Worm (Caenorhabditis elegans) whole organism, late embryonic: Measurements from ENCODE around the gene K08D12.8.

Experiments
- C08G9.2 ChIP-seq: sonication (generic microtip); optimal IDR thresholded peaks from 2 replicates; lab custom pipeline; 2016; ENCODE audit warnings: mild to moderate bottlenecking, missing genetic modification characterization, moderate library complexity, missing compliant biosample characterization
- F13H6.1 ChIP-seq: sonication (generic microtip); optimal IDR thresholded peaks from 2 replicates; lab custom pipeline; 2016; ENCODE audit warnings: missing genetic modification characterization, missing compliant biosample characterization
- K02D7.2 ChIP-seq: sonication (generic microtip); optimal IDR thresholded peaks from 2 replicates; lab custom pipeline; 2017; ENCODE audit warnings: mild to moderate bottlenecking, missing genetic modification characterization, missing compliant biosample characterization
- ama-1 ChIP-seq: fragments of 150-350 bp; optimal IDR thresholded peaks from 2 replicates; lab custom pipeline; 2014
- ceh-18 ChIP-seq: sonication (generic microtip); optimal IDR thresholded peaks from 2 replicates; lab custom pipeline; 2016; ENCODE audit warnings: missing genetic modification characterization, missing compliant biosample characterization
- ceh-19 ChIP-seq: fragments of 200-800 bp; sonication (Bioruptor generic); optimal IDR thresholded peaks from 2 replicates; lab custom pipeline; 2018; ENCODE audit warnings: mild to moderate bottlenecking, missing genetic modification characterization, missing compliant biosample characterization
- ceh-24 ChIP-seq: sonication (generic microtip); optimal IDR thresholded peaks from 2 replicates; lab custom pipeline; 2016; ENCODE audit warnings: mild to moderate bottlenecking, missing genetic modification characterization, missing compliant biosample characterization
- ceh-31 ChIP-seq: sonication (generic microtip); optimal IDR thresholded peaks from 2 replicates; lab custom pipeline; 2016; ENCODE audit warnings: missing genetic modification characterization, missing compliant biosample characterization
- ceh-34 ChIP-seq: sonication (generic microtip); optimal IDR thresholded peaks from 2 replicates; lab custom pipeline; 2016; ENCODE audit warnings: mild to moderate bottlenecking, missing genetic modification characterization, missing compliant biosample characterization
- ceh-48 ChIP-seq: sonication (generic microtip); optimal IDR thresholded peaks from 2 replicates; lab custom pipeline; 2016; ENCODE audit warnings: missing genetic modification characterization, inconsistent platforms, missing compliant biosample characterization
- ceh-6 ChIP-seq: fragments of 200-800 bp; sonication (Bioruptor generic); optimal IDR thresholded peaks from 2 replicates; lab custom pipeline; 2018; ENCODE audit warnings: mild to moderate bottlenecking, missing genetic modification characterization, missing compliant biosample characterization
- dmd-4 ChIP-seq: sonication (generic microtip); optimal IDR thresholded peaks from 2 replicates; lab custom pipeline; 2016; ENCODE audit warnings: borderline replicate concordance, missing genetic modification characterization, missing compliant biosample characterization
- elt-4 ChIP-seq: sonication (generic microtip); optimal IDR thresholded peaks from 2 replicates; lab custom pipeline; 2016; ENCODE audit warnings: missing genetic modification characterization, missing compliant biosample characterization
- fax-1 ChIP-seq: sonication (generic microtip); optimal IDR thresholded peaks from 2 replicates; lab custom pipeline; 2016; ENCODE audit warnings: missing genotype, missing genetic modification characterization, missing compliant biosample characterization
- fkh-10 ChIP-seq: fragments of 150-350 bp; optimal IDR thresholded peaks from 2 replicates; lab custom pipeline; 2014; ENCODE audit warnings: missing biosample characterization, missing genetic modification reagents, missing genetic modification characterization
- hlh-30 ChIP-seq: sonication (generic microtip); optimal IDR thresholded peaks from 2 replicates; lab custom pipeline; 2017; ENCODE audit warnings: antibody characterized with exemption, missing genetic modification characterization, missing compliant biosample characterization; ENCODE audit not compliant: insufficient read depth
- hlh-6 ChIP-seq: sonication (generic microtip); optimal IDR thresholded peaks from 2 replicates; lab custom pipeline; 2016; ENCODE audit warnings: missing genotype, missing genetic modification characterization, missing compliant biosample characterization
- mec-3 ChIP-seq: sonication (generic microtip); optimal IDR thresholded peaks from 2 replicates; lab custom pipeline; 2016; ENCODE audit warnings: borderline replicate concordance, missing genetic modification characterization, missing compliant biosample characterization
- nhr-11 ChIP-seq: fragments of 150-350 bp; optimal IDR thresholded peaks from 2 replicates; lab custom pipeline; 2014; ENCODE audit warnings: missing biosample characterization, missing genetic modification characterization
- nhr-232 ChIP-seq: sonication (generic microtip); optimal IDR thresholded peaks from 2 replicates; lab custom pipeline; 2016; ENCODE audit warnings: missing genetic modification characterization, missing compliant biosample characterization
- odd-2 ChIP-seq: sonication (generic microtip); optimal IDR thresholded peaks from 2 replicates; lab custom pipeline; 2017; ENCODE audit warnings: antibody characterized with exemption, mild to moderate bottlenecking, missing genetic modification characterization, missing compliant biosample characterization
- pag-3 ChIP-seq: sonication (generic microtip); optimal IDR thresholded peaks from 2 replicates; lab custom pipeline; 2016; ENCODE audit warnings: missing compliant biosample characterization, missing genetic modification characterization, borderline replicate concordance
- pat-9 ChIP-seq: fragments of 200-800 bp; sonication (Bioruptor generic); optimal IDR thresholded peaks from 2 replicates; lab custom pipeline; 2018; ENCODE audit warnings: mild to moderate bottlenecking, missing genetic modification characterization, moderate library complexity, missing compliant biosample characterization
- pax-1 ChIP-seq: fragments of 150-350 bp; optimal IDR thresholded peaks from 2 replicates; lab custom pipeline; 2014; ENCODE audit warnings: missing biosample characterization, missing genetic modification characterization
- pqm-1 ChIP-seq: sonication (generic microtip); optimal IDR thresholded peaks from 2 replicates; lab custom pipeline; 2016; ENCODE audit warnings: missing genetic modification characterization, missing compliant biosample characterization
- rnt-1 ChIP-seq: sonication (generic microtip); optimal IDR thresholded peaks from 2 replicates; lab custom pipeline; 2016; ENCODE audit warnings: missing genetic modification characterization, missing compliant biosample characterization
- sdc-2 ChIP-seq: sonication (generic microtip); optimal IDR thresholded peaks from 2 replicates; lab custom pipeline; 2016; ENCODE audit warnings: missing genotype, missing genetic modification characterization, missing compliant biosample characterization
- sox-2 ChIP-seq: fragments of 200-800 bp; sonication (Bioruptor generic); IDR thresholded peaks from 2 replicates; pipeline ENCODE4 v1.3.6; 2022; ENCODE audit warnings: missing genetic modification reagents, missing genetic modification characterization, missing compliant biosample characterization
- ttx-3 ChIP-seq: sonication (generic microtip); optimal IDR thresholded peaks from 2 replicates; lab custom pipeline; 2016; ENCODE audit warnings: missing genetic modification reagents, missing genetic modification characterization, missing compliant biosample characterization
- unc-42 ChIP-seq: sonication (generic microtip); optimal IDR thresholded peaks from 2 replicates; lab custom pipeline; 2016; ENCODE audit warnings: missing genotype, missing genetic modification characterization, missing compliant biosample characterization
- unc-55 ChIP-seq: sonication (generic microtip); optimal IDR thresholded peaks from 2 replicates; lab custom pipeline; 2017; ENCODE audit warnings: missing biosample characterization, missing genetic modification reagents, missing genetic modification characterization
- zip-5 ChIP-seq: sonication (generic microtip); optimal IDR thresholded peaks from 2 replicates; lab custom pipeline; 2016; ENCODE audit warnings: missing genetic modification characterization, missing compliant biosample characterization

Gene K08D12.8

ce11 chrIV:1758595-1758994, 32.6 kb downstream of the K08D12.8 start:
- peak; percentile 30 for TF ChIP-seq ceh-18 (tag; lab: Kevin White, UChicago)
- TF ChIP-seq unc-55 (GFP tag; lab: Kevin White, UChicago) = peak; percentile 4
- no peak for TF ChIP-seq sox-2 (GFP tag; lab: Robert Waterston, UW)
- TF ChIP-seq ceh-19 (GFP tag; lab: Kevin White, UChicago) = no peak

ce11 chrIV:1761553-1761952, 35.6 kb downstream of the K08D12.8 start, which contains the start of gene Y41D4A.7:
TSS of gene Y41D4A.7 (minus strand) at chrIV:1761570.
- TF ChIP-seq rnt-1 (tag; lab: Kevin White, UChicago) = peak; percentile 24
- peak; percentile 24 for TF ChIP-seq hlh-30
- peak; percentile 40 for TF ChIP-seq ceh-18 (tag; lab: Kevin White, UChicago)
- no peak for TF ChIP-seq odd-2 (tag; lab: Kevin White, UChicago)

ce11 chrIV:1763452-1763851, 37.5 kb downstream of the K08D12.8 start:
- TF ChIP-seq rnt-1 (tag; lab: Kevin White, UChicago) = no peak
- TF ChIP-seq ceh-6 (GFP tag; lab: Kevin White, UChicago) = no peak
- TF ChIP-seq C08G9.2 (tag; lab: Kevin White, UChicago) = no peak
- no peak for TF ChIP-seq nhr-232 (tag; lab: Kevin White, UChicago)
- no peak for TF ChIP-seq ceh-18 (tag; lab: Kevin White, UChicago)
- TF ChIP-seq ceh-48 (tag; lab: Kevin White, UChicago) = no peak
- no peak for TF ChIP-seq pag-3 (tag; lab: Kevin White, UChicago)
- no peak for TF ChIP-seq K02D7.2
- TF ChIP-seq, all 69 proteins: peak for 0

ce11 chrIV:1765954-1766353, 40.0 kb downstream of the K08D12.8 start:
- no peak for TF ChIP-seq nhr-11 (tag; lab: Kevin White, UChicago)
- peak; percentile 100 for TF ChIP-seq unc-42 (tag; lab: Kevin White, UChicago)
- peak; percentile 51 for TF ChIP-seq ceh-31
- TF ChIP-seq, all 69 proteins: peak for 2

- no peak for TF ChIP-seq zip-5 (tag; lab: Kevin White, UChicago)
- TF ChIP-seq ttx-3 = no peak
- no peak for TF ChIP-seq ceh-24 (tag; lab: Kevin White, UChicago)
- no peak for TF ChIP-seq F13H6.1 (tag; lab: Kevin White, UChicago)
- no peak for TF ChIP-seq pat-9
- no peak for TF ChIP-seq dmd-4 (tag; lab: Kevin White, UChicago)
- no peak for TF ChIP-seq pqm-1 (tag; lab: Kevin White, UChicago)
- no peak for TF ChIP-seq unc-55 (GFP tag; lab: Kevin White, UChicago)
- no peak for TF ChIP-seq fkh-10 (GFP tag; lab: Kevin White, UChicago)
- TF ChIP-seq odd-2 (tag; lab: Kevin White, UChicago) = no peak
- TF ChIP-seq fax-1 (tag; lab: Kevin White, UChicago) = no peak
- no peak for TF ChIP-seq pax-1
- TF ChIP-seq ama-1 = no peak
These were observed 42.3 kb downstream of the K08D12.8 start, which contains the start of gene col-108 for ce11 chrIV:1768288-1768687. TSS of gene col-108 (plus strand) at chrIV:1768588.

- TF ChIP-seq fkh-10 (GFP tag; lab: Kevin White, UChicago) (no peak), ceh-34 (tag; lab: Kevin White, UChicago) (peak; percentile 21), ceh-31 (peak; percentile 22), nhr-232 (tag; lab: Kevin White, UChicago) (no peak), ttx-3 (no peak), elt-4 (peak; percentile 91), C08G9.2 (tag; lab: Kevin White, UChicago) (peak; percentile 18), sdc-2 (tag; lab: Kevin White, UChicago) (peak; percentile 25), hlh-6 (tag; lab: Kevin White, UChicago) (peak; percentile 60), mec-3 (tag; lab: Kevin White, UChicago) (peak; percentile 81), rnt-1 (tag; lab: Kevin White, UChicago) (no peak)
These were observed 43.1 kb downstream of the K08D12.8 start for ce11 chrIV:1769074-1769473.
